Worm (Caenorhabditis elegans) whole organism, L4 larva: ENCODE data around the gene hpo-29.

Experiments used
- F10B5.3 ChIP-seq: sonication (generic microtip); optimal IDR thresholded peaks from 2 replicates; lab custom pipeline; 2016; ENCODE audit warnings: mild to moderate bottlenecking, missing genetic modification characterization, missing compliant biosample characterization
- R02D3.7 ChIP-seq: fragments of 150-350 bp; sonication (generic microtip); optimal IDR thresholded peaks from 3 replicates; lab custom pipeline; 2014; ENCODE audit warnings: missing biosample characterization, missing genetic modification characterization
- T26A8.4 ChIP-seq: fragments of 200-800 bp; sonication (Bioruptor generic); IDR thresholded peaks from 2 replicates; pipeline ENCODE4 v1.3.6; 2022; ENCODE audit warnings: missing genetic modification characterization, missing compliant biosample characterization
- aly-2 ChIP-seq: sonication (generic microtip); optimal IDR thresholded peaks from 2 replicates; lab custom pipeline; 2018; ENCODE audit warnings: missing biosample characterization, missing genetic modification characterization
- ceh-20 ChIP-seq: fragments of 200-800 bp; sonication (Bioruptor generic); IDR thresholded peaks from 2 replicates; pipeline ENCODE4 v1.3.6; 2022; ENCODE audit warnings: missing genetic modification reagents, missing genetic modification characterization, missing compliant biosample characterization
- ceh-32 ChIP-seq: sonication (generic microtip); optimal IDR thresholded peaks from 2 replicates; lab custom pipeline; 2016; ENCODE audit warnings: mild to moderate bottlenecking, missing genetic modification characterization, missing compliant biosample characterization; ENCODE audit not compliant: poor library complexity
- ceh-44 ChIP-seq: fragments of 200-800 bp; sonication (Bioruptor generic); IDR thresholded peaks from 2 replicates; pipeline ENCODE4 v1.3.6; 2022; ENCODE audit warnings: missing genetic modification reagents, missing genetic modification characterization, missing compliant biosample characterization
- cey-2 ChIP-seq: sonication (generic microtip); optimal IDR thresholded peaks from 3 replicates; lab custom pipeline; 2017; ENCODE audit warnings: missing genetic modification characterization, mild to moderate bottlenecking, missing compliant biosample characterization, antibody characterized with exemption, borderline replicate concordance; ENCODE audit not compliant: insufficient read depth
- ctbp-1 ChIP-seq: fragments of 200-800 bp; sonication (Bioruptor generic); IDR thresholded peaks from 2 replicates; pipeline ENCODE4 v1.3.6; 2022; ENCODE audit warnings: missing genetic modification reagents, missing genetic modification characterization, missing compliant biosample characterization
- daf-12 ChIP-seq: fragments of 150-350 bp; optimal IDR thresholded peaks from 2 replicates; lab custom pipeline; 2014; ENCODE audit warnings: missing biosample characterization, missing genetic modification reagents, missing genetic modification characterization
- daf-16 ChIP-seq, 3 experiments: sonication (generic microtip); optimal IDR thresholded peaks; 2 replicates each; lab custom pipeline; 2016 to 2017; ENCODE audit warnings: missing genetic modification characterization in 3 of 3, missing genetic modification reagents in 3 of 3, mild to moderate bottlenecking in 2 of 3, missing compliant biosample characterization in 2 of 3, missing biosample characterization in 1 of 3, moderate library complexity in 1 of 3
- dmd-8 ChIP-seq: fragments of 200-800 bp; sonication (Bioruptor generic); IDR thresholded peaks from 2 replicates; pipeline ENCODE4 v1.3.6; 2022; ENCODE audit warnings: missing genetic modification characterization, missing compliant biosample characterization
- dmd-9 ChIP-seq: fragments of 200-800 bp; sonication (Bioruptor generic); IDR thresholded peaks from 2 replicates; pipeline ENCODE4 v1.3.6; 2022; ENCODE audit warnings: missing genetic modification reagents, missing genetic modification characterization, missing compliant biosample characterization
- dpl-1 ChIP-seq: fragments of 150-350 bp; optimal IDR thresholded peaks from 2 replicates; lab custom pipeline; 2014; ENCODE audit warnings: missing biosample characterization, missing genetic modification reagents, missing genetic modification characterization
- duxl-1 ChIP-seq: sonication (generic microtip); optimal IDR thresholded peaks from 2 replicates; lab custom pipeline; 2016; ENCODE audit warnings: mild to moderate bottlenecking, missing genetic modification characterization, moderate library complexity, missing compliant biosample characterization; ENCODE audit not compliant: poor library complexity
- dve-1 ChIP-seq: sonication (generic microtip); optimal IDR thresholded peaks from 2 replicates; lab custom pipeline; 2017; ENCODE audit warnings: antibody characterized with exemption, mild to moderate bottlenecking, missing genetic modification characterization, missing compliant biosample characterization; ENCODE audit not compliant: insufficient read depth
- egl-43 ChIP-seq: fragments of 200-800 bp; sonication (Bioruptor generic); IDR thresholded peaks from 2 replicates; pipeline ENCODE4 v1.3.6; 2022; ENCODE audit warnings: missing genetic modification reagents, missing genetic modification characterization, missing compliant biosample characterization
- fkh-10 ChIP-seq: fragments of 150-350 bp; optimal IDR thresholded peaks from 2 replicates; lab custom pipeline; 2014; ENCODE audit warnings: missing biosample characterization, missing genetic modification reagents, missing genetic modification characterization
- hlh-11 ChIP-seq: fragments of 200-800 bp; sonication (Bioruptor generic); optimal IDR thresholded peaks from 2 replicates; lab custom pipeline; 2018; ENCODE audit warnings: mild to moderate bottlenecking, missing genetic modification characterization, missing compliant biosample characterization
- hmg-1.1 ChIP-seq: fragments of 200-800 bp; sonication (Bioruptor generic); IDR thresholded peaks from 2 replicates; pipeline ENCODE4 v1.3.6; 2022; ENCODE audit warnings: missing genetic modification reagents, missing genetic modification characterization, missing compliant biosample characterization
- lim-7 ChIP-seq: fragments of 200-800 bp; sonication (Bioruptor generic); IDR thresholded peaks from 2 replicates; pipeline ENCODE4 v1.3.6; 2022; ENCODE audit warnings: missing genetic modification characterization, missing compliant biosample characterization
- lin-13 ChIP-seq: fragments of 150-350 bp; optimal IDR thresholded peaks from 2 replicates; lab custom pipeline; 2014; ENCODE audit warnings: missing biosample characterization, missing genetic modification reagents, missing genetic modification characterization
- lin-39 ChIP-seq: fragments of 150-350 bp; optimal IDR thresholded peaks from 2 replicates; lab custom pipeline; 2014; ENCODE audit warnings: missing biosample characterization, missing genetic modification reagents, missing genetic modification characterization
- lir-3 ChIP-seq: sonication (generic microtip); optimal IDR thresholded peaks from 2 replicates; lab custom pipeline; 2016; ENCODE audit warnings: mild to moderate bottlenecking, missing genetic modification characterization, missing compliant biosample characterization
- madf-9 ChIP-seq: fragments of 200-800 bp; sonication (Bioruptor generic); conservative IDR thresholded peaks from 2 replicates; pipeline ENCODE4 v1.3.6; 2022; ENCODE audit warnings: missing genetic modification reagents, missing genetic modification characterization, missing compliant biosample characterization
- mes-2 ChIP-seq: sonication (generic microtip); optimal IDR thresholded peaks from 2 replicates; lab custom pipeline; 2016; ENCODE audit warnings: missing genotype, mild to moderate bottlenecking, missing genetic modification characterization, missing compliant biosample characterization; ENCODE audit not compliant: poor library complexity, severe bottlenecking
- mxl-3 ChIP-seq: fragments of 200-800 bp; sonication (Bioruptor generic); optimal IDR thresholded peaks from 2 replicates; lab custom pipeline; 2018; ENCODE audit warnings: mild to moderate bottlenecking, missing genetic modification characterization, missing compliant biosample characterization
- nhr-10 ChIP-seq: fragments of 150-350 bp; optimal IDR thresholded peaks from 2 replicates; lab custom pipeline; 2014; ENCODE audit warnings: missing biosample characterization, missing genetic modification characterization
- nhr-6 ChIP-seq: fragments of 150-350 bp; optimal IDR thresholded peaks from 2 replicates; lab custom pipeline; 2014; ENCODE audit warnings: missing biosample characterization, missing genetic modification characterization
- nhr-76 ChIP-seq: fragments of 150-350 bp; optimal IDR thresholded peaks from 2 replicates; lab custom pipeline; 2014; ENCODE audit warnings: missing biosample characterization, missing genetic modification characterization
- set-16 ChIP-seq: fragments of 200-800 bp; sonication (Bioruptor generic); IDR thresholded peaks from 2 replicates; pipeline ENCODE4 v1.3.6; 2022; ENCODE audit warnings: missing genetic modification reagents, missing genetic modification characterization, missing compliant biosample characterization
- skn-1 ChIP-seq: fragments of 150-350 bp; optimal IDR thresholded peaks from 2 replicates; lab custom pipeline; 2014; ENCODE audit warnings: missing biosample characterization, missing genetic modification characterization
- snpc-1.2 ChIP-seq: fragments of 200-800 bp; sonication (Bioruptor generic); IDR thresholded peaks from 2 replicates; pipeline ENCODE4 v1.3.6; 2022; ENCODE audit warnings: missing genetic modification reagents, missing genetic modification characterization, missing compliant biosample characterization
- tra-1 ChIP-seq: fragments of 200-800 bp; sonication (Bioruptor generic); IDR thresholded peaks from 2 replicates; pipeline ENCODE4 v1.3.6; 2022; ENCODE audit warnings: missing genetic modification reagents, missing genetic modification characterization, missing compliant biosample characterization
- unc-62 ChIP-seq, 3 experiments: fragments of 150-350 bp in 1 of 3; sonication (generic microtip); optimal IDR thresholded peaks in 2 of 3; peaks in 1 of 3; 1 replicate in 1 of 3; 2 replicates in 2 of 3; lab custom pipeline; 2014 to 2017; ENCODE audit warnings: missing biosample characterization in 3 of 3, missing genetic modification characterization in 3 of 3, missing genetic modification reagents in 3 of 3, missing genotype in 1 of 3
- zip-2 ChIP-seq: fragments of 150-350 bp; optimal IDR thresholded peaks from 2 replicates; lab custom pipeline; 2014; ENCODE audit warnings: missing biosample characterization, missing genetic modification characterization
- ztf-11 ChIP-seq: fragments of 150-350 bp; optimal IDR thresholded peaks from 2 replicates; lab custom pipeline; 2014; ENCODE audit warnings: missing biosample characterization, missing genetic modification characterization

Gene hpo-29

ce11 chrIII:209695-210091, 26.0 kb upstream of the hpo-29 start, which contains the start of gene klp-20:
Gene klp-20, plus strand, starts transcription at chrIII:209992.
- no peak for TF ChIP-seq duxl-1 (tag; lab: Kevin White, UChicago)
- no peak for TF ChIP-seq dpl-1
- no peak for TF ChIP-seq unc-62 (GFP tag; optimal IDR thresholded peaks at IDR 0.05 in 1 of 2; lab: Kevin White, UChicago)
- no peak for TF ChIP-seq unc-62 (tag; optimal IDR thresholded peaks at IDR 0.05; lab: Kevin White, UChicago)
- TF ChIP-seq R02D3.7 (tag; lab: Kevin White, UChicago) = no peak
- no peak for TF ChIP-seq lin-39
- TF ChIP-seq lin-13 (GFP tag; lab: Kevin White, UChicago) = no peak
- no peak for TF ChIP-seq lim-7 (GFP tag; lab: Robert Waterston, UW)
- no peak for TF ChIP-seq dve-1 (tag; lab: Kevin White, UChicago)
- no peak for TF ChIP-seq ztf-11 (tag; lab: Kevin White, UChicago)
- no peak for TF ChIP-seq mes-2 (tag; lab: Kevin White, UChicago)
- no peak for TF ChIP-seq tra-1
- no peak for TF ChIP-seq nhr-10 (tag; lab: Kevin White, UChicago)

DNA sequence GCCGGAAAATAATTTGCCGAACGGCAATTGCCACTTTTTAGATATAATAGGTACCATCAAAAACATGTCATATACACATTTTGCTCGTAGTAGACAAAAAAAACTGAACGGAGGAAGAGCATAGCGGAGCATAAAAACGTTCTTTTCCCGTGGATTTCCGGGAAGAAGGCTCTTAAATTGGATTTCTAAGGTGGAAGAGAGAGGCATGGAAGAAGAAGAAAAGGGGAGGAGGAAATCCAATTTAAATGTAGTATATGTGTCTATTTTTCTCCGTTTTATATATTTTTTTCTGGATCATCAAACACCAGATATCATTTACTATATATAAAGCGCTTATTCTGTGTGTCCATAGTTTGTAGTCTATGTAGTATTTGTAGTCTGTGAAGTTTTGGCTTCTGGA, 24.3 kb upstream of the hpo-29 start:
- TF ChIP-seq dmd-8 (GFP tag; lab: Robert Waterston, UW) = no peak
- no peak for TF ChIP-seq aly-2
- no peak for TF ChIP-seq snpc-1.2
- no peak for TF ChIP-seq T26A8.4 (GFP tag; lab: Robert Waterston, UW)
- TF ChIP-seq ctbp-1 = 0 out of 2 replicates have a peak, but pooled peaks have one; percentile 17
- TF ChIP-seq F10B5.3 = no peak
- TF ChIP-seq cey-2 (tag; lab: Kevin White, UChicago) = no peak
- TF ChIP-seq nhr-6 (tag; lab: Kevin White, UChicago) = no peak
- TF ChIP-seq fkh-10 (GFP tag; lab: Kevin White, UChicago) = peak; percentile 15
- no peak for TF ChIP-seq ceh-20 (GFP tag; lab: Robert Waterston, UW)
- TF ChIP-seq daf-16 (GFP tag; optimal IDR thresholded peaks at IDR 0.05; lab: Kevin White, UChicago) = no peak
- no peak for TF ChIP-seq daf-16 (tag; optimal IDR thresholded peaks at IDR 0.05; lab: Kevin White, UChicago)
- no peak for TF ChIP-seq nhr-76 (tag; lab: Kevin White, UChicago)
- no peak for TF ChIP-seq dmd-9
- TF ChIP-seq hlh-11 = no peak
- no peak for TF ChIP-seq skn-1
- no peak for TF ChIP-seq madf-9 (GFP tag; lab: Robert Waterston, UW)
- TF ChIP-seq lir-3 (tag; lab: Kevin White, UChicago) = no peak

ce11 chrIII:220368-220767, 15.3 kb upstream of the hpo-29 start:
- TF ChIP-seq daf-12 (tag; lab: Kevin White, UChicago) (no peak), ceh-44 (GFP tag; lab: Robert Waterston, UW) (no peak), hmg-1.1 (peak; percentile 62), egl-43 (GFP tag; lab: Robert Waterston, UW) (no peak), unc-62 (GFP tag; optimal IDR thresholded peaks at IDR 0.05 in 1 of 2; lab: Kevin White, UChicago) (peak in 1 of 2 experiments; percentile 67), unc-62 (tag; optimal IDR thresholded peaks at IDR 0.05; lab: Kevin White, UChicago) (no peak), cey-2 (tag; lab: Kevin White, UChicago) (no peak), mxl-3 (GFP tag; lab: Kevin White, UChicago) (no peak), ceh-32 (tag; lab: Kevin White, UChicago) (no peak)

DNA sequence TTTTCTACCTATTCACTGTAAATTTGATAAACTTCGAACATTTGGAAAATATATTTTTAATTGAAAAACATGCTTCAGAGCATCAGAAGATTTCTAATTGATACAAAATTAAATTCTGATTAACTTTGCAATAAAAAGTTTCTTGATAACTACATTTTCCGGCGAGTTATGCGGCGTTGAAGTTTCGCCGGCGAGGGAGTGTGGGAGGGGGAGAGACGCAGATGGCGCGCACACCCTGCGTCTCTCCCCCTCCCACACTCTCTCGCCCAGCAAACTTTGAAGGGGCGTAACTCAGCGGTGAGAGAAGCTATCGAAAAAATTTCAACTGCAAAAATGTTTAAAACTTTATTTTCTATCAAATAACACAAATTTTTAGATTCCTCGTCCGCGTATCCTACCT, 13.1 kb upstream of the hpo-29 start:
- TF ChIP-seq set-16 (GFP tag; lab: Robert Waterston, UW) (peak; percentile 62), zip-2 (no peak)
